2 worm cellular contexts compared by ENCODE assay signal in the genomic region with DNA sequence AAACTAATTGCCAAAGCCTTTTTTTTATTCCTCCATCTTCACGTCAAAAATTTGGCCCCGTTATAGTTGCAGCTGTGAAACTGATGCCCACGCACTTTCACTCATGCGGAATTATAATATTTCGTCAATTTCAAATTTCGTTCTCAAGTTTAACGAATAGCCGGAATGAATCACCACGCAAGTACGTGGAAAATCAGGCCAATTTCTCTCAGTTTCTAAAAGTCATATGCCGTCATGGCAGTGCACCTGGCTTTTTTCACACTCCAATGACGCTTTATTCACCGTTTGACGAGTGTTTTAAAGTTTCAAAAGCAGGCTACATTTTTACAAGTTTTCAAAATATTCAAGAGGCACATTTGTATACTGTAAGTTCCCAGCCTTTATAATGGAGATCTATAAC.
TF ChIP-seq lines count a peak whose summit lies in the region.

No protein-coding gene starts in this region.

TF ChIP-seq in whole organism, L1 larva, 84 proteins besides CTCF, POLR2A, EP300 and RAD21:
- TF ChIP-seq nhr-90 (tag; optimal IDR thresholded peaks at IDR 0.05; lab: Kevin White, UChicago; ENCODE audit: poor library complexity) (no peak), rnt-1 (tag; optimal IDR thresholded peaks at IDR 0.05; lab: Kevin White, UChicago) (no peak), unc-98 (GFP tag; IDR thresholded peaks at IDR 0.05; lab: Robert Waterston, UW) (no peak), nhr-85 (tag; lab: Kevin White, UChicago) (peak; percentile 8), unc-130 (tag; optimal IDR thresholded peaks at IDR 0.05; lab: Kevin White, UChicago) (no peak), hlh-17 (GFP tag; optimal IDR thresholded peaks at IDR 0.05; lab: Kevin White, UChicago; ENCODE audit: borderline replicate concordance) (no peak), nhr-71 (tag; optimal IDR thresholded peaks at IDR 0.05; lab: Kevin White, UChicago) (peak; percentile 20), hlh-4 (tag; optimal IDR thresholded peaks at IDR 0.05; lab: Kevin White, UChicago) (peak; percentile 6), nhr-47 (tag; optimal IDR thresholded peaks at IDR 0.05; lab: Kevin White, UChicago) (peak; percentile 19), fkh-8 (tag; optimal IDR thresholded peaks at IDR 0.05; lab: Kevin White, UChicago) (peak; percentile 73), nhr-19 (GFP tag; conservative IDR thresholded peaks at IDR 0.05; lab: Robert Waterston, UW) (no peak)

TF ChIP-seq in whole organism, L4 larva, 104 proteins besides CTCF, POLR2A, EP300 and RAD21:
- TF ChIP-seq aha-1 (tag; lab: Kevin White, UChicago), result peak; percentile 3
- TF ChIP-seq zip-11 (GFP tag; IDR thresholded peaks at IDR 0.05; lab: Robert Waterston, UW), result no peak
- TF ChIP-seq nhr-48 (tag; optimal IDR thresholded peaks at IDR 0.05; lab: Kevin White, UChicago), result no peak
- TF ChIP-seq lin-29 (GFP tag; IDR thresholded peaks at IDR 0.05; lab: Robert Waterston, UW), result no peak
- peak in 1 of 2 experiments; percentile 62 for TF ChIP-seq unc-62 (GFP tag; optimal IDR thresholded peaks at IDR 0.05 in 1 of 2; lab: Kevin White, UChicago)
- no peak for TF ChIP-seq unc-62 (tag; optimal IDR thresholded peaks at IDR 0.05; lab: Kevin White, UChicago)
- no peak for TF ChIP-seq ceh-28 (tag; optimal IDR thresholded peaks at IDR 0.05; lab: Kevin White, UChicago)
- no peak for TF ChIP-seq T26A8.4 (GFP tag; IDR thresholded peaks at IDR 0.05; lab: Robert Waterston, UW)
- no peak for TF ChIP-seq lin-38 (GFP tag; IDR thresholded peaks at IDR 0.05; lab: Robert Waterston, UW)
- TF ChIP-seq madf-9 (GFP tag; conservative IDR thresholded peaks at IDR 0.05; lab: Robert Waterston, UW), result no peak
- TF ChIP-seq aly-2 (tag; optimal IDR thresholded peaks at IDR 0.05; lab: Kevin White, UChicago), result no peak
- TF ChIP-seq Y75B8A.6 (GFP tag; IDR thresholded peaks at IDR 0.05; lab: Robert Waterston, UW), result no peak
- no peak for TF ChIP-seq zfp-3 (GFP tag; conservative IDR thresholded peaks at IDR 0.05; lab: Robert Waterston, UW)
- TF ChIP-seq egl-43 (GFP tag; IDR thresholded peaks at IDR 0.05; lab: Robert Waterston, UW), result no peak
- no peak for TF ChIP-seq ztf-11 (tag; optimal IDR thresholded peaks at IDR 0.05; lab: Kevin White, UChicago)
- TF ChIP-seq mdt-29 (GFP tag; IDR thresholded peaks at IDR 0.05; lab: Robert Waterston, UW), result no peak
